Worm (Caenorhabditis elegans) whole organism, late embryonic: ENCODE data around the gene mam-1.

ENCODE experiments used
- ama-1 ChIP-seq: fragments of 150-350 bp; optimal IDR thresholded peaks from 2 replicates; lab custom pipeline; 2014
- che-1 ChIP-seq: sonication (generic microtip); optimal IDR thresholded peaks from 2 replicates; lab custom pipeline; 2016; ENCODE audit warnings: mild to moderate bottlenecking, missing genetic modification characterization, missing compliant biosample characterization
- elt-2 ChIP-seq: sonication (generic microtip); optimal IDR thresholded peaks from 2 replicates; lab custom pipeline; 2016; ENCODE audit warnings: missing genetic modification reagents, missing genetic modification characterization, missing compliant biosample characterization
- fax-1 ChIP-seq: sonication (generic microtip); optimal IDR thresholded peaks from 2 replicates; lab custom pipeline; 2016; ENCODE audit warnings: missing genotype, missing genetic modification characterization, missing compliant biosample characterization
- hlh-6 ChIP-seq: sonication (generic microtip); optimal IDR thresholded peaks from 2 replicates; lab custom pipeline; 2016; ENCODE audit warnings: missing genotype, missing genetic modification characterization, missing compliant biosample characterization
- hlh-8 ChIP-seq: sonication (generic microtip); optimal IDR thresholded peaks from 2 replicates; lab custom pipeline; 2016; ENCODE audit warnings: missing genotype, missing genetic modification characterization, missing compliant biosample characterization
- lim-6 ChIP-seq: sonication (generic microtip); optimal IDR thresholded peaks from 2 replicates; lab custom pipeline; 2016; ENCODE audit warnings: missing genetic modification characterization, missing compliant biosample characterization
- pag-3 ChIP-seq: sonication (generic microtip); optimal IDR thresholded peaks from 2 replicates; lab custom pipeline; 2016; ENCODE audit warnings: missing compliant biosample characterization, missing genetic modification characterization, borderline replicate concordance
- pqm-1 ChIP-seq: sonication (generic microtip); optimal IDR thresholded peaks from 2 replicates; lab custom pipeline; 2016; ENCODE audit warnings: missing genetic modification characterization, missing compliant biosample characterization

ce11 chrX:865214-865613 is 23.0 kb downstream of the mam-1 start:
- TF ChIP-seq hlh-6 (tag; lab: Kevin White, UChicago) (no peak), hlh-8 (tag; lab: Kevin White, UChicago) (no peak), elt-2 (tag; lab: Kevin White, UChicago) (no peak), lim-6 (tag; lab: Kevin White, UChicago) (no peak), pag-3 (no peak), fax-1 (tag; lab: Kevin White, UChicago) (no peak), che-1 (tag; lab: Kevin White, UChicago) (no peak), pqm-1 (tag; lab: Kevin White, UChicago) (no peak), ama-1 (no peak)
